Worm (Caenorhabditis elegans) whole organism, midembryonic: ENCODE data around the gene col-185.

ENCODE experiments used
- med-1 ChIP-seq: sonication (generic microtip); optimal IDR thresholded peaks from 2 replicates; lab custom pipeline; 2017; ENCODE audit warnings: missing genetic modification characterization, mild to moderate bottlenecking, missing compliant biosample characterization, antibody characterized with exemption, missing genetic modification reagents; ENCODE audit not compliant: insufficient read depth
- tab-1 ChIP-seq: fragments of 200-800 bp; sonication (Bioruptor generic); IDR thresholded peaks from 2 replicates; pipeline ENCODE4 v1.3.6; 2022; ENCODE audit warnings: missing genetic modification characterization, missing compliant biosample characterization
- ztf-29 ChIP-seq: fragments of 200-800 bp; sonication (Bioruptor generic); IDR thresholded peaks from 2 replicates; pipeline ENCODE4 v1.3.6; 2022; ENCODE audit warnings: missing genetic modification reagents, missing genetic modification characterization, missing compliant biosample characterization

ce11 chrX:13499923-13500322, 11.0 kb downstream of the col-185 start:
- no peak for TF ChIP-seq ztf-29
- TF ChIP-seq tab-1 (GFP tag; lab: Robert Waterston, UW): no peak
- no peak for TF ChIP-seq med-1 (GFP tag; lab: Kevin White, UChicago)
